Fruit fly (Drosophila melanogaster) whole organism, adult: ENCODE results near the gene MTF-1.

Experiments used
- CG11617 ChIP-seq: fragments of 200-800 bp; sonication (Bioruptor generic); optimal IDR thresholded peaks from 2 replicates; lab custom pipeline; 2017; ENCODE audit warnings: mild to moderate bottlenecking, missing biosample characterization, missing genetic modification reagents, missing genetic modification characterization
- CG12768 ChIP-seq: fragments of 200-800 bp; sonication (Bioruptor generic); optimal IDR thresholded peaks from 2 replicates; lab custom pipeline; 2017; ENCODE audit warnings: missing biosample characterization, missing genetic modification characterization, mild to moderate bottlenecking, moderate library complexity, missing genetic modification reagents
- CG14711 ChIP-seq: fragments of 200-800 bp; sonication (Bioruptor generic); optimal IDR thresholded peaks from 2 replicates; lab custom pipeline; 2018; ENCODE audit warnings: missing biosample characterization, mild to moderate bottlenecking, missing genetic modification characterization, moderate library complexity
- CG1620 ChIP-seq: fragments of 200-800 bp; sonication (Bioruptor generic); optimal IDR thresholded peaks from 2 replicates; lab custom pipeline; 2016; ENCODE audit warnings: missing biosample characterization, missing genetic modification characterization
- CG33017 ChIP-seq: fragments of 200-800 bp; sonication (Bioruptor generic); optimal IDR thresholded peaks from 2 replicates; lab custom pipeline; 2018; ENCODE audit warnings: missing biosample characterization, mild to moderate bottlenecking, missing genetic modification characterization, moderate library complexity
- CG5204 ChIP-seq: fragments of 200-800 bp; sonication (Bioruptor generic); optimal IDR thresholded peaks from 2 replicates; lab custom pipeline; 2016; ENCODE audit warnings: missing biosample characterization, missing genetic modification characterization
- CG7045 ChIP-seq: fragments of 200-800 bp; sonication (Bioruptor generic); optimal IDR thresholded peaks from 2 replicates; lab custom pipeline; 2017; ENCODE audit warnings: missing biosample characterization, mild to moderate bottlenecking, missing genetic modification characterization
- CG7101 ChIP-seq: fragments of 200-800 bp; sonication (Bioruptor generic); optimal IDR thresholded peaks from 2 replicates; lab custom pipeline; 2018; ENCODE audit warnings: missing biosample characterization, mild to moderate bottlenecking, missing genetic modification characterization, moderate library complexity
- Clk ChIP-seq: fragments of 200-800 bp; sonication (Bioruptor generic); optimal IDR thresholded peaks from 2 replicates; lab custom pipeline; 2017; ENCODE audit warnings: missing biosample characterization, missing genetic modification characterization
- Crg-1 ChIP-seq: fragments of 200-800 bp; sonication (Bioruptor generic); optimal IDR thresholded peaks from 2 replicates; lab custom pipeline; 2016; ENCODE audit warnings: missing biosample characterization, missing genetic modification characterization
- Hr96 ChIP-seq: fragments of 200-800 bp; sonication (Bioruptor generic); optimal IDR thresholded peaks from 2 replicates; lab custom pipeline; 2016; ENCODE audit warnings: missing biosample characterization, missing genetic modification characterization
- Mnt ChIP-seq: fragments of 200-800 bp; sonication (Bioruptor generic); optimal IDR thresholded peaks from 2 replicates; lab custom pipeline; 2016; ENCODE audit warnings: missing biosample characterization, mild to moderate bottlenecking, missing genetic modification characterization
- bab1 ChIP-seq: fragments of 200-800 bp; sonication (Bioruptor generic); optimal IDR thresholded peaks from 3 replicates; lab custom pipeline; 2019; ENCODE audit warnings: missing biosample characterization, mild to moderate bottlenecking, missing genetic modification characterization, moderate library complexity
- cic ChIP-seq: fragments of 200-800 bp; sonication (Bioruptor generic); optimal IDR thresholded peaks from 2 replicates; lab custom pipeline; 2017; ENCODE audit warnings: missing biosample characterization, mild to moderate bottlenecking, missing genetic modification characterization, moderate library complexity
- cnc ChIP-seq, 2 experiments: fragments of >200 bp; optimal IDR thresholded peaks; 2 replicates each; lab custom pipeline; 2017
- kay ChIP-seq: fragments of 200-800 bp; sonication (Bioruptor generic); peaks from one replicate; lab custom pipeline; 2016; ENCODE audit warnings: missing biosample characterization, missing genetic modification characterization, borderline replicate concordance
- ovo ChIP-seq: fragments of 200-800 bp; sonication (Bioruptor generic); optimal IDR thresholded peaks from 2 replicates; lab custom pipeline; 2016; ENCODE audit warnings: missing biosample characterization, missing genetic modification characterization
- pad ChIP-seq: fragments of 200-800 bp; sonication (Bioruptor generic); optimal IDR thresholded peaks from 3 replicates; lab custom pipeline; 2017; ENCODE audit warnings: missing biosample characterization, missing genetic modification characterization, mild to moderate bottlenecking, moderate library complexity, missing genetic modification reagents
- tj ChIP-seq: fragments of 200-800 bp; sonication (Bioruptor generic); optimal IDR thresholded peaks from 3 replicates; lab custom pipeline; 2017; ENCODE audit warnings: missing biosample characterization, mild to moderate bottlenecking, missing genetic modification characterization, moderate library complexity
- toe ChIP-seq: fragments of 200-800 bp; sonication (Bioruptor generic); optimal IDR thresholded peaks from 2 replicates; lab custom pipeline; 2016; ENCODE audit warnings: missing biosample characterization, missing genetic modification characterization

Gene MTF-1

dm6 chr3L:9429665-9430607 is at the start of gene MTF-1, which contains the start of gene RpS17:
MTF-1 (plus strand) TSS chr3L:9430312.
RpS17 (minus strand) TSS chr3L:9429821.
- TF ChIP-seq tj (peak; percentile 27), CG14711 (tag; lab: Kevin White, UChicago) (peak; percentile 50), CG1620 (GFP tag; lab: Kevin White, UChicago) (peak; percentile 61), cnc (optimal IDR thresholded peaks at IDR 0.05; lab: Kevin White, UChicago) (no peak), CG12768 (GFP tag; lab: Kevin White, UChicago) (peak; percentile 47), CG33017 (tag; lab: Kevin White, UChicago) (peak; percentile 51), kay (GFP tag; lab: Kevin White, UChicago) (no peak), CG5204 (GFP tag; lab: Kevin White, UChicago) (no peak), ovo (GFP tag; lab: Kevin White, UChicago) (peak; percentile 19), CG11617 (peak; percentile 73), Clk (GFP tag; lab: Kevin White, UChicago) (peak; percentile 1), toe (GFP tag; lab: Kevin White, UChicago) (no peak), CG7101 (tag; lab: Kevin White, UChicago) (peak; percentile 66), Crg-1 (GFP tag; lab: Kevin White, UChicago) (peak; percentile 33), bab1 (GFP tag; lab: Kevin White, UChicago) (peak; percentile 70), Hr96 (GFP tag; lab: Kevin White, UChicago) (peak; percentile 40), CG7045 (GFP tag; lab: Kevin White, UChicago) (peak; percentile 15), pad (GFP tag; lab: Kevin White, UChicago) (peak; percentile 24), cic (GFP tag; lab: Kevin White, UChicago) (peak; percentile 48), Mnt (peak; percentile 87)

- TF ChIP-seq CG33017 (tag; lab: Kevin White, UChicago) = no peak
- no peak for TF ChIP-seq CG7045 (GFP tag; lab: Kevin White, UChicago)
- TF ChIP-seq Crg-1 (GFP tag; lab: Kevin White, UChicago) = no peak
- TF ChIP-seq bab1 (GFP tag; lab: Kevin White, UChicago) = no peak
- no peak for TF ChIP-seq Mnt
- no peak for TF ChIP-seq CG14711 (tag; lab: Kevin White, UChicago)
- TF ChIP-seq Hr96 (GFP tag; lab: Kevin White, UChicago) = no peak
- TF ChIP-seq tj = no peak
Observed at dm6 chr3L:9380344-9380849, 49.7 kb upstream of the MTF-1 start.

- TF ChIP-seq CG12768 (GFP tag; lab: Kevin White, UChicago) = no peak
- TF ChIP-seq CG1620 (GFP tag; lab: Kevin White, UChicago) = no peak
- no peak for TF ChIP-seq CG7101 (tag; lab: Kevin White, UChicago)
- no peak for TF ChIP-seq cic (GFP tag; lab: Kevin White, UChicago)
- TF ChIP-seq CG11617 = no peak
- no peak for TF ChIP-seq tj
- TF ChIP-seq Hr96 (GFP tag; lab: Kevin White, UChicago) = no peak
- no peak for TF ChIP-seq Mnt
- TF ChIP-seq CG7045 (GFP tag; lab: Kevin White, UChicago) = no peak
- TF ChIP-seq Crg-1 (GFP tag; lab: Kevin White, UChicago) = no peak
- TF ChIP-seq ovo (GFP tag; lab: Kevin White, UChicago) = no peak
- TF ChIP-seq CG33017 (tag; lab: Kevin White, UChicago) = no peak
- TF ChIP-seq bab1 (GFP tag; lab: Kevin White, UChicago) = no peak
- no peak for TF ChIP-seq Clk (GFP tag; lab: Kevin White, UChicago)
- no peak for TF ChIP-seq toe (GFP tag; lab: Kevin White, UChicago)
- no peak for TF ChIP-seq CG5204 (GFP tag; lab: Kevin White, UChicago)
- no peak for TF ChIP-seq pad (GFP tag; lab: Kevin White, UChicago)
- TF ChIP-seq cnc (optimal IDR thresholded peaks at IDR 0.05; lab: Kevin White, UChicago) = no peak
- TF ChIP-seq CG14711 (tag; lab: Kevin White, UChicago) = no peak
- no peak for TF ChIP-seq kay (GFP tag; lab: Kevin White, UChicago)
Observed at dm6 chr3L:9381602-9382001, 48.5 kb upstream of the MTF-1 start, which contains the start of gene Hsp23. Hsp23 (plus strand) TSS chr3L:9381882.

dm6 chr3L:9383345-9384075 is 46.6 kb upstream of the MTF-1 start, which contains the start of gene Hsp27:
Hsp27 (plus strand) TSS chr3L:9384063.
- peak; percentile 96 for TF ChIP-seq Mnt
- TF ChIP-seq cic (GFP tag; lab: Kevin White, UChicago) = peak; percentile 91
- TF ChIP-seq kay (GFP tag; lab: Kevin White, UChicago) = peak; percentile 99
- TF ChIP-seq Hr96 (GFP tag; lab: Kevin White, UChicago) = peak; percentile 97
- peak; percentile 97 for TF ChIP-seq CG14711 (tag; lab: Kevin White, UChicago)
- TF ChIP-seq bab1 (GFP tag; lab: Kevin White, UChicago) = peak; percentile 99
- TF ChIP-seq CG11617 = peak; percentile 96
- TF ChIP-seq toe (GFP tag; lab: Kevin White, UChicago) = peak; percentile 93
- TF ChIP-seq CG33017 (tag; lab: Kevin White, UChicago) = peak; percentile 99
- peak; percentile 97 for TF ChIP-seq CG7045 (GFP tag; lab: Kevin White, UChicago)
- peak; percentile 77 for TF ChIP-seq ovo (GFP tag; lab: Kevin White, UChicago)
- TF ChIP-seq CG1620 (GFP tag; lab: Kevin White, UChicago) = peak; percentile 88
- peak; percentile 92 for TF ChIP-seq Clk (GFP tag; lab: Kevin White, UChicago)
- peak in 1 of 2 experiments; percentile 69 for TF ChIP-seq cnc (optimal IDR thresholded peaks at IDR 0.05; lab: Kevin White, UChicago)
- peak; percentile 97 for TF ChIP-seq Crg-1 (GFP tag; lab: Kevin White, UChicago)
- TF ChIP-seq CG5204 (GFP tag; lab: Kevin White, UChicago) = peak; percentile 93
- TF ChIP-seq pad (GFP tag; lab: Kevin White, UChicago) = peak; percentile 92
- peak; percentile 99 for TF ChIP-seq CG12768 (GFP tag; lab: Kevin White, UChicago)
- TF ChIP-seq CG7101 (tag; lab: Kevin White, UChicago) = peak; percentile 98
- peak; percentile 75 for TF ChIP-seq tj
